Worm (Caenorhabditis elegans): ENCODE data around the gene snx-14.

ce11 chrII:13500582-13500981, 30.4 kb downstream of the snx-14 start:
- TF ChIP-seq him-1 (tag; optimal IDR thresholded peaks at IDR 0.05) (no peak), dao-5 (tag; optimal IDR thresholded peaks at IDR 0.05) (no peak), W03F9.2 (tag; optimal IDR thresholded peaks at IDR 0.05) (no peak)

Measured in whole organism, L4/young adult.